Fruit fly (Drosophila melanogaster): ENCODE measurements around the gene Prestin.

The Prestin gene

DNA sequence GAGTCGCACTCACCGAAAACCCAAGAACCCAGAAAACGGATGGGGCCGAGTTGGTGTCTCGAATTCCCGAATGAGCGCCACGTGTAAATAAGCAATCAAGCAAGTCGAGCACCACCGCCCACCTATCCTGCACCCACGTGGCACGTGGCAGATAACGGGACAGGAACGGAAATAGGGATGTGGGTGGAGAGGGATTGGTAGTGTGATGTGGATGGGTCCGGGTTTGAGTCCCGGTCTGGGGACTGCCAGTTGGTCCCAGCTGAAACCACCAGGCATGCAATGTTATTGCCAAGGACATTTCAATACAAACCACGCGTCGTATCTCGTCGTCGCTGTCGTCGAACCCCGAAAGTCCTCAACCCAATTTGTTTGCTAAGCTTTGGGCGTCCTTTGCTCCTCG, 37.8 kb upstream of the Prestin start (continued):
- TF ChIP-seq Spps (tag; optimal IDR thresholded peaks at IDR 0.05) (no peak), pnt (GFP tag; optimal IDR thresholded peaks at IDR 0.05) (no peak), CG32772 (GFP tag; IDR thresholded peaks at IDR 0.05) (no peak), Hey (tag; optimal IDR thresholded peaks at IDR 0.05) (peak; percentile 91), CG13894 (tag; optimal IDR thresholded peaks at IDR 0.05) (peak; percentile 63), peb (GFP tag; IDR thresholded peaks at IDR 0.05) (no peak), hb (GFP tag; IDR thresholded peaks at IDR 0.05; ENCODE audit: partially characterized antibody) (no peak), da (GFP tag; optimal IDR thresholded peaks at IDR 0.05) (no peak), CG17912 (GFP tag; optimal IDR thresholded peaks at IDR 0.05) (no peak), HLHmδ (GFP tag; optimal IDR thresholded peaks at IDR 0.05) (no peak), zfh1 (GFP tag; IDR thresholded peaks at IDR 0.05) (0 out of 3 replicates have a peak, but pooled peaks have one; percentile 20), ewg (GFP tag; optimal IDR thresholded peaks at IDR 0.05) (no peak)

DNA sequence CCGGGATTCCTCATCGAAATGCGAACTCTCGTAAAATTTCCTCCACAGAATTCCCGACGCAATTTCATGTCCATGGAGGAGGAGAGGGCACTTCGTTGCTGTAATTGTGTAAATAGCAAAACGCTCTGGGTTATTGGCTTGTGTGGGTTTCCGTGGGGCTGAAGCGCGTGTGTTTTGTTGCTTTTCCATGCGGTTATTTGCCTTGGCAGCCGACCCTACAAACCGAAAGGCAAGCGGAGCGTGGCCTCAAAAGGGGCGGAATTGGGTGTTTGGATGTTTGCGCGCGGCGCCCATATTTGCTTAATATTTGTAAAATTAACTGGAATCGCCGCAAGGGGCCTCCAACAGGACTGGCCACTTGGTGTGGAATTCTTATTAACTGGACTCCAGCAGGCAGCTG, 37.0 kb upstream of the Prestin start:
- TF ChIP-seq BtbVII (GFP tag; optimal IDR thresholded peaks at IDR 0.05) (peak; percentile 13), Scr (GFP tag; IDR thresholded peaks at IDR 0.05; ENCODE audit: partially characterized antibody) (no peak), Atf6 (GFP tag; IDR thresholded peaks at IDR 0.05) (peak; percentile 46), HHEX (GFP tag; optimal IDR thresholded peaks at IDR 0.05) (peak; percentile 7), Dbx (GFP tag; IDR thresholded peaks at IDR 0.05) (peak; percentile 59; the same call in 1 of the 3 replicates), CG3163 (GFP tag; optimal IDR thresholded peaks at IDR 0.05) (no peak), lab (GFP tag; optimal IDR thresholded peaks at IDR 0.05) (peak; percentile 57), mirr (GFP tag; optimal IDR thresholded peaks at IDR 0.05) (peak; percentile 2), Adf1 (GFP tag; IDR thresholded peaks at IDR 0.05) (peak; percentile 18; the same call in 1 of the 2 replicates), CG34422 (GFP tag; IDR thresholded peaks at IDR 0.05) (peak; percentile 7; the same call in 1 of the 3 replicates), Hmr (GFP tag; optimal IDR thresholded peaks at IDR 0.05) (peak; percentile 12), lov (optimal IDR thresholded peaks at IDR 0.05) (no peak), lov (GFP tag; IDR thresholded peaks at IDR 0.05) (0 out of 3 replicates have a peak, but pooled peaks have one; percentile 19), abd-A (tag; optimal IDR thresholded peaks at IDR 0.05) (peak; percentile 64), CG18599 (GFP tag; optimal IDR thresholded peaks at IDR 0.05) (peak; percentile 65), rib (GFP tag; IDR thresholded peaks at IDR 0.05) (0 out of 2 replicates have a peak, but pooled peaks have one; percentile 21), fru (optimal IDR thresholded peaks at IDR 0.05) (no peak), Med (GFP tag) (peak; percentile 75), kah (GFP tag; optimal IDR thresholded peaks at IDR 0.05) (no peak), CG32532 (GFP tag; IDR thresholded peaks at IDR 0.05) (peak; percentile 47), Rfx (GFP tag; IDR thresholded peaks at IDR 0.05) (peak; percentile 50), az2 (GFP tag; optimal IDR thresholded peaks at IDR 0.05) (no peak), Abd-B (GFP tag; optimal IDR thresholded peaks at IDR 0.05) (no peak), toy (GFP tag; IDR thresholded peaks at IDR 0.05) (peak; percentile 17; the same call in 1 of the 2 replicates), CG12769 (tag; optimal IDR thresholded peaks at IDR 0.05) (peak; percentile 22), kni (GFP tag; optimal IDR thresholded peaks at IDR 0.05) (no peak), Sry-δ (GFP tag; optimal IDR thresholded peaks at IDR 0.05) (no peak), CG2678 (tag; optimal IDR thresholded peaks at IDR 0.05) (peak; percentile 19), CG18011 (GFP tag; optimal IDR thresholded peaks at IDR 0.05) (no peak), CG8290 (GFP tag; optimal IDR thresholded peaks at IDR 0.05) (no peak), CG8290 (tag; optimal IDR thresholded peaks at IDR 0.05) (peak in 1 of 2 experiments; percentile 31), MTF-1 (GFP tag; optimal IDR thresholded peaks at IDR 0.05; ENCODE audit: borderline replicate concordance) (peak; percentile 16), CG34376 (GFP tag; optimal IDR thresholded peaks at IDR 0.05) (no peak), CG7271 (tag; optimal IDR thresholded peaks at IDR 0.05) (no peak), CG9609 (GFP tag; optimal IDR thresholded peaks at IDR 0.05) (no peak), CG13894 (tag; optimal IDR thresholded peaks at IDR 0.05) (peak; percentile 60), prd (optimal IDR thresholded peaks at IDR 0.05) (no peak), prd (GFP tag; IDR thresholded peaks at IDR 0.05) (0 out of 3 replicates have a peak, but pooled peaks have one; percentile 13)
